Worm (Caenorhabditis elegans) whole organism, dauer: Measurements from ENCODE around the gene T12A2.21.

ENCODE experiments used
- unc-62 ChIP-seq: sonication (generic microtip); optimal IDR thresholded peaks from 2 replicates; lab custom pipeline; 2017; ENCODE audit warnings: missing biosample characterization, missing genetic modification reagents, missing genetic modification characterization

The T12A2.21 gene

DNA sequence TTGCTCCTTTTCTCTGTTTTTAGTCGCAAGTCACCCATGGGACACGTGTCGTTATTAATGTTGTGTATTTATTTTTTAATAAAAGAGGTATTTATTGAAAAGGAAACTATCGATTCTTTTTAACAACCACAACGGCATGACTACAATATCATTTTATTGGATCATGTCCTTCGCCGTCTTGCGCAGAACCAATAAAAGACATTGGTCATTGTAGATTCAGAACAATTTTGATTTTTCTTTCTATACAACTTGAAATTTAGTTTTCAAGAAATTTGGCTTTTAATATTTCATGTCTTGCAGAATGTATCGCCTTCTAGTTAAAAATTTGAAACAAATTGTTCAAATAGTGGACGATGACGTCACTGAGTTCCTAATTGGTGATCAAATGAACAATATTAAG, 15.0 kb upstream of the T12A2.21 start, which contains the start of gene amdh-1:
amdh-1 (plus strand) TSS at position 301 of the 400 bp plus-strand sequence.
- no peak for TF ChIP-seq unc-62 (GFP tag; lab: Kevin White, UChicago)

DNA sequence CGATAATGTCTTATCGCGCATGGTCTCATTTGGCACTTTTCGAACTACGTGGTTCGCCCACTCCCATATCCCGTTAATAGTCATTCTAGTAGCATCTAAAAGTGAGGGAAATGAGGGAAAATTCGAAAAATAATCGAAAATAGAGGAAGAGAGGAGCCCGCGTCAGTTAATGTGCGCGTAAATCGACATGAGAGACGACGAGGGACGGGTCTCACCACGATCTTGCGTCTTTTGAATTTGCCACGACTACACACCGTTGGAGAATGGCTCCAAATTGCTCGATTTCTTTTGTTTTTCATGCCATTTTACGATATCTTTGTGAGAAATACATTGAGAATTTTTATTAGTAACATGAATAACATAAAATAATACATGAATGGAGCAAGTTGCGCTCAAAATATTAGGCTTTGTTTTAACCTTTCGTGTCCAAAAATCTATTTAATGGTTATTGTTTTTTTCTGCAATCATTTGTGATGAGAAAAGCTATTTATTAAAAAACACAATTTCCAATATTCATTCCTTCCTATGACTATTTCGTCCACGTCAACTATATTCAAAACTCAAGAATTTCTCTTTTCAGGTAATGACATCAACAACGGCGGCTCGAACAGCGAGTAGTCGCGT, 11.6 kb upstream of the T12A2.21 start, which contains the start of the genes gen-1 and stt-3:
gen-1 (minus strand) TSS at position 95 of the 624 bp plus-strand sequence.
stt-3 (plus strand) TSS at position 574 of the 624 bp plus-strand sequence.
- TF ChIP-seq unc-62 (GFP tag; lab: Kevin White, UChicago): no peak

DNA sequence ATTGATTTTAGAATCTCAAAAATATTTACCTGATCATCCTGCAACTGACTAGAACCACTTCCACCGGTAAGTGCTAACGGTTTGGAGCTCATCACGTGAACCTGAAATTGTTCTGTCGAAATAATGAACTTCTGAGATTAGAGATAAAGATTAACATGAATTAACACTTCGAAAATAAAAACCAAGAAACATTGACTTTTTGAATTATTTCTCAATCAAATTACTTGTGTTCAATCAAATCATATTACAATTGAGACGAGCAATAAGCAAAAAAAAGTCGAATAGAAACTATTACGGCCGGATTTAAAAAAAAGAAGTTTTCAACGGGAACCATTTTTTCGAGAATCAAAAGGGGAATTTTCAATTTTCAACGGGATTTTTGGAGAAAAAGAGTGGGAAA, 9.2 kb upstream of the T12A2.21 start, which contains the start of gene bcas-2:
bcas-2 (minus strand) TSS at position 101 of the 400 bp plus-strand sequence.
- no peak for TF ChIP-seq unc-62 (GFP tag; lab: Kevin White, UChicago)

DNA sequence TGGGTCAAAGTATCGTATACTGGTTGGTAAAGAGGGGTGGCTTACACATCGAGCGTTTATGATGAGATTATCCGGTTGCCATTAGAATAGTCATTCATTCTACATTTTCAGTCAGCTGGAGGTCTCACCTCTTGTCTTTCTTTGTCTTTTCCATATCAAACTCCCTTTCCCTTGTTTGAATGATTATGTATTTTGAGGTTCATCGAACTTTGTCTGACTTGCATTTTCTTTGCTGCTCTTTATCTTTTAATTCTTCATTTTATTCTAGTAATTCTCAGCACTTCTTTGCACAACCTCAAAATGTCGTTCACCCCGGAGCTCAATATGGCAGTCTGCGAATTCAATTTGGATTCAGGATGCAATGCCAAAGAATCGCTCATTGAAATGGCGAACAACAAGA, 4.0 kb upstream of the T12A2.21 start, which contains the start of gene T12A2.3:
T12A2.3 (plus strand) TSS at position 301 of the 400 bp plus-strand sequence.
- no peak for TF ChIP-seq unc-62 (GFP tag; lab: Kevin White, UChicago)

DNA sequence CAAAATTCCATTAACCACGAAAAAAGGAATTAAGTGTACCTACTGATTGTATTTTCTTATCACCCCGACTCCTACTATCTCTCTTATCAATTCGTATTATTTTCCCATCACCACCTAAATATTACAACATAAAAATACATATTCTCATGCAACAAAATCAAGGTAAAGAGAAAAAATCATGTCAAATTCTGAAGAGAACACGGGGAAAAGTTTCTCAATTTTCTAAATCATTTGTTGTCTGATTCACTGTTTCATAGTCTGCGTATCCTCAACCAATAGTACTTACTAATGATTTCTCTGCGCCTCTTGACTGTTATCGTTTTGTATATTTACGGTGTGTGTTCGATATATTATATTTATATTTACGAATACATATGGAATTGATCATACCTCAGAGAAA, 4.7 kb downstream of the T12A2.21 start:
- TF ChIP-seq unc-62 (GFP tag; lab: Kevin White, UChicago): no peak

DNA sequence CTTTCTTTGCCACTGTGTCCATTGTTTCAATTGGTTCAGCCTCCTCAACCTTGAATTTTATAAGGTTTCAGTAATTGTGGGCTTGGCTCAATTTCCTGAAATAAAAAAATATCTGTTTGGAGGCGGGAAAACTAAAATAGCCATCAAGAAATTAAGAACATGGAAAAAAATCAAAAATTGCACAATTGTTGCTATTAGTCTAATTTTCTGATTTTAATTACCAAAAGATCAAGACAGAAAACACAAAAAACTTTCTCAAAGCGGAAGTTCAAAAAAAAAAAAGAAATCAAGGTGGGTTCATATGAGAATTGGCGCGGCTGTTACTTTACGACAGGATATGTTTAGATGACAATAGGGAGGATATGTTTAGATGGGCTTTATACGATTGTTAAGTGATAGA, 5.7 kb downstream of the T12A2.21 start, which contains the start of gene esyt-2:
esyt-2 (minus strand) TSS at position 101 of the 400 bp plus-strand sequence.
- TF ChIP-seq unc-62 (GFP tag; lab: Kevin White, UChicago): no peak

DNA sequence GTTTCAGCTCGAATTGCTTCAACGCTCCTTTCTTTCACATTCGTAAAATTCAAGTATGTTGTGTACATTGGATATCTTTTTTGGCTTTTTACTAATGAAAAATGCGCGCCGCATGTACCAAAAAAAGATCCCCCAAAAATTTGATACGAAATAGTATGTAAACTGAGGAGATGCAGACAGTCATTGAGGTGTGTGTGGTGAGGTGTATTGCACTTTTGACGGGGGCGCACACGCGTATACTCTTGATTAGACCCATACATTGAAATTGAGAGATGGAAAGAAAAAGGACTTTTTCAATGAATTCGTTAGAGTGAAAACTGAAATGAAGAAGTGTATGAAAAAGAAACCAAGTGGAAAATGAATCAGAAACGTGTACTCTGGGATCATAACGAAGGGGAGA, 15.1 kb downstream of the T12A2.21 start:
- no peak for TF ChIP-seq unc-62 (GFP tag; lab: Kevin White, UChicago)

DNA sequence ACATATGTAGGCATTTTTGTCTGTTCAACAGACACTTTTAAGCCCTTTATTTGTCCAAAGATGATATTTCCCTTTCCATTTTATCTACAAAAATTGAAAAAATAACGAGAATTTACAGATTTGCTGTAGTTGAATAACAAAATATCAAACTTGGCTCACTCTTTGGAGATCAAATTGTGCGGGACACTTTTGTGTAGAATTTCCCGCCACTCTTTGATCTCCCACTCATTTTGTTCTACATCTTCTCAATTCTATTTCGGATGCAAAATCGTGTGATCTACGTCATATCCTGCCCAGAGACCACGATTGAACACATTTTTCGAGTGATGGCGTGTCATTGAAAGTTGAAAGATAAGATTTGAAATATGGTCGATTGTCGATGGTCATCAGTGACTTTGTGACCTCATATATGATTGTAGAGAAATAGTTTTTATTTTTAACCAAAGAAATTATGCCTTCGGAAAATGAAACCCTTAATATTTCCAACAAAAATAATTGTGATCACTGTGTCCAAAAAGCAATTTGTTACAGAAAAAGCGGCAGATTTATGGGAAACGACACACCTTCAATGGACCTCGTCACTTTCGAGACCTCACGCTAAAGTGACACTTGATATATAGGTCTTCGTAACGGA, 19.6 kb downstream of the T12A2.21 start, which contains the start of gene hot-4:
hot-4 (plus strand) TSS at position 584 of the 634 bp plus-strand sequence.
- no peak for TF ChIP-seq unc-62 (GFP tag; lab: Kevin White, UChicago)

DNA sequence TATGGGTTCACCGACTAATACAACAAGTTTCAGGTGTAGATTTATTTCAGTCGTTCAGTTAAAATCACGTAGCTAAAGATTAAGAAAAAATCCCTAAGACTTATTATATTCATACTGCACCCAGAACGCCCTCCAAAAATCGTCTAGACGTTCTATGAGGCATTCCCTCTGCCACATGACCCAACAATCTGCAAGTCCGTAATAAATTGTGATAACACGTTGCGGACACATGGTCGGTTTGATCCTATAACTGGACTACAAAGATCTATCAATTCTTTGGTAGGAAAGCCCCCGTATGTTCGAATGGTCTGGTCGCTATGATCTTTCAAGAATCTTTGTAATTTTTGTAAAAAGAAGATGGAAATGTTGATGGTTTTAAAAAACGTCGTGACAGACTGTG, 20.6 kb downstream of the T12A2.21 start:
- TF ChIP-seq unc-62 (GFP tag; lab: Kevin White, UChicago): no peak

DNA sequence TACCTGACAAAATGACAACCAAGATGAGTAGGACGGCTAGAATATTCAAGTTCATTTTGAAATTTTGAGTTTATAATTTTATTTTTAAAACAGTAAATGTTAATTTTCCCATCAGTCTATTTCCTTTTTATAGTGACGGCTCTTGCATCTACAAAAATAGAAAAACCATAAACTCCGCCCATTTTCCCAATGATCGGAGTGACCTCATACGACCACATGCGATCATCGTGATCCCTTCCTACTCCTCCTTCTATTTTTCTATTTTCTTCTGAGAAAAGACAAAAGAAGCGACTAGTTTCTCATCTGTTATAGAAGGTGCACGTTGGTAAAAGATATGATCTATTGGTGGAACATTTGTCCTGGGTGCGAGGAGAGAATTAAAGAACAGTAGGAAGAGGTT, 21.1 kb downstream of the T12A2.21 start, which contains the start of gene C23G10.11:
C23G10.11 (minus strand) TSS at position 101 of the 400 bp plus-strand sequence.
- TF ChIP-seq unc-62 (GFP tag; lab: Kevin White, UChicago): no peak

DNA sequence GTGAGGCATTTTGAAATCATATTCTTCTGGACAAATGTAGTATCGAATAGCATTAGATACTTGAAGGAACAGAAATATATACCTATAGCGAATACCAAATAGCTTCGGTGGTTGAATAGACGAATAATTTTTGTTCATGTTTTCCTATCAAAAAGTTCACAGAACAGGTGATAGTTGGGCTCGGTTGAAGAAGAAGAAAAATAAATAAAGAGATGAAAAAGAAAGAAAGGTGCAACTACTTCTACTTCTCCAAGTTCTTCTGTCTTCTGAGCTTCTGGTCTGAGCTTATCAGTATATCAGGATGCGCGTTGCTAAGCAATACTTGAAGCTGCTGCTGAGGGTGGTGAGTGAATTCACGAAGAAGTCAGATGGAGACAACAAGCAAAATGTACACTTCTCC, 22.6 kb downstream of the T12A2.21 start, which contains the start of gene C23G10.10:
C23G10.10 (minus strand) TSS at position 101 of the 400 bp plus-strand sequence.
- TF ChIP-seq unc-62 (GFP tag; lab: Kevin White, UChicago): no peak

DNA sequence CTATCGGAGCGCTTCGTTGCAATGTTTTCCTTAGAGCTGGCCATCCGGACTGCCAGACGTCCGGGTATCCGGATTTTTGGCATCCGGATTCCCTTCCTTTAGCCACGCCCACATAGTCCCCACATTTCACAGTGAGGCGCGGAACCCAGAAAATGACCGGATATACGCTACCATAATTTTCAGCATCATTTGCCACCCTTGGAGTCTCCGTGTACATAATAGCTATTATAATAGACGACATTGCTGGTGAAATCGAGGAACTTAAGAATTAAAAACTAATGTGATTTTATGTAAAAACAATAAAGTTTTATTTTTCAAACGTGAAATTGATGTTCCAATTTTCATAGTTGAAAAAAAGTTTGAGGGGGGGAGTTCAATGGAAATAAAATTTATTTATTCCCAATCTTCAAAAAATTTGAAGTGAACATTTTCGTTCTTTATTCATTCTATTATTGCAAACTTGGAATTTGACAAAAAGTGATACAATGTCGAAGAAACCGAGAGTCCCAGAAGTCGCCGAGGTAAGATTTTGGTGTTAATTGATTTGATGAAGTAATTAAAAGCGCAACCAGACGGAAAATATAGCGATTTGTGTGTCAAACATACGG, 26.2 kb downstream of the T12A2.21 start:
- no peak for TF ChIP-seq unc-62 (GFP tag; lab: Kevin White, UChicago)

DNA sequence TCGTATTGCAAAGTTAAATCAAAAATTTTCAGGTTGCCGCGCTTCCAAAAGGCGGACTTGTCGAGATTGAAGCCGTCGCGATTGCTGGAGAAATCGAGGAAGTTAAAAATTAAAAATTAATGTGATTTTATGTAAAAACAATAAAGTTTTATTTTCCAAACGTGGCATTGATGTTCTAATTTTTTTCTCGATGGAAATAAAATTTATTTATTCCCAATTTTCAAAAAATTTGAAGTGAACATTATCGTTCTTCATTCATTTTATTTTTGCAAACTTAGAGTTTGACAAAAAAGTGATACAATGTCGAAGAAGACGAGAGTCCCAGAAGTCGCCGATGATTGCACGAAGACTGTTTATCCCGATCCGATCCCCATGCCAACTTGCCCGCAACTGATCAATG, 27.6 kb downstream of the T12A2.21 start, which contains the start of gene C23G10.1:
C23G10.1 (plus strand) TSS at position 301 of the 400 bp plus-strand sequence.
- TF ChIP-seq unc-62 (GFP tag; lab: Kevin White, UChicago): no peak

DNA sequence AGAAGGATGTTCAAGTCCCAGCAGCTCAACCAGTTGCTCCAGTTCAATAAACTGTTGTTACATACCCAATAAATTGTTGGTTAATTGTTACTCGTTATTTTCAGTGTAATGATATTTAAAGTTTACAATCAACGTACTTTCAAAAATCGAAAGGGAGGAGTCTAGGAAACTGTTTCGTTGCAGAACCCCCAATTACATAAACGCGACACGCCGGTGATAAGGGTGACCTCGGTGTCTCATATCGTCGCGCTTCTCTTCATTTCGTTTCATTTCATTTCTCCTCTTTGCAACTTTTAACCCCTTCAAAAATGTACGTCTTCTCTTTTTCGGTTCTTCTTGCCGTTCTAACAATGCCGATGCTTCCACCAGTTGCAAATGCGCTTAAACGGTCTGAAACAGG, 28.7 kb downstream of the T12A2.21 start, which contains the start of gene C23G10.2:
C23G10.2 (plus strand) TSS at position 184 of the 400 bp plus-strand sequence.
- TF ChIP-seq unc-62 (GFP tag; lab: Kevin White, UChicago): no peak

DNA sequence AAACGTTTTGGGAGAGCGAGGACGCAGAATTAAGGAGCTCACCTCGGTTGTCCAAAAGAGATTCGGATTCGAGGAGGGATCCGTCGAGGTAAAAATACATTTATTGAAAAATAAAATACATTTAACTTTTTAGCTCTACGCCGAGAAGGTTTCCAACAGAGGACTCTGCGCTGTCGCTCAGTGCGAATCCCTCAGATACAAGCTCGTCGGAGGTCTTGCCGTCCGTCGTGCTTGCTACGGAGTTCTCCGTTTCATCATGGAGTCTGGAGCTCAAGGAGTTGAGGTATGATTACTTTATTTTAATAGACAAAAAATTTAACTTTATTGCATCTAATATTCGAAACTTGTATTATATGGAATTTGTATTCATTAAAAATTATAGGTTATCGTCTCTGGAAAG, 29.5 kb downstream of the T12A2.21 start:
- TF ChIP-seq unc-62 (GFP tag; lab: Kevin White, UChicago): no peak
